Worm (Caenorhabditis elegans) whole organism, L4/young adult: Measurements from ENCODE around the gene vps-24.

Experiments used
- W03F9.2 ChIP-seq: fragments of 150-350 bp; optimal IDR thresholded peaks from 2 replicates; lab custom pipeline; 2014; ENCODE audit warnings: missing biosample characterization, missing genetic modification characterization
- dao-5 ChIP-seq: sonication (generic microtip); optimal IDR thresholded peaks from 2 replicates; lab custom pipeline; 2016; ENCODE audit warnings: missing genotype, missing genetic modification characterization, moderate library complexity, missing compliant biosample characterization
- him-1 ChIP-seq: sonication (generic microtip); optimal IDR thresholded peaks from 2 replicates; lab custom pipeline; 2016; ENCODE audit warnings: missing genotype, missing genetic modification reagents, missing genetic modification characterization, missing compliant biosample characterization

ce11 chrII:4949380-4949950, 44.3 kb upstream of the vps-24 start, which contains the start of the genes try-1 and zyg-12:
- TF ChIP-seq him-1 (no peak), W03F9.2 (tag; lab: Kevin White, UChicago) (no peak), dao-5 (no peak)
